Fruit fly (Drosophila melanogaster): ENCODE measurements around the gene CG12746.

The CG12746 gene

dm6 chr3R:5613114-5613443 lies 48.4 kb downstream of the CG12746 start, which contains the start of gene Atu (continued):
- TF ChIP-seq Nf-YB (GFP tag; optimal IDR thresholded peaks at IDR 0.05) (no peak), CG14014 (GFP tag; IDR thresholded peaks at IDR 0.05) (no peak), CG11560 (tag; IDR thresholded peaks at IDR 0.05) (0 out of 3 replicates have a peak, but pooled peaks have one; percentile 10), gro (GFP tag; optimal IDR thresholded peaks at IDR 0.05) (peak; percentile 25), inv (GFP tag; IDR thresholded peaks at IDR 0.05; ENCODE audit: partially characterized antibody) (peak; percentile 90), C15 (GFP tag; IDR thresholded peaks at IDR 0.05) (no peak), croc (GFP tag; conservative IDR thresholded peaks at IDR 0.05) (no peak), CG13894 (tag; optimal IDR thresholded peaks at IDR 0.05) (peak; percentile 17), CG15073 (GFP tag; optimal IDR thresholded peaks at IDR 0.05) (no peak), CG3407 (GFP tag; optimal IDR thresholded peaks at IDR 0.05) (no peak), Dek (tag; optimal IDR thresholded peaks at IDR 0.05) (peak; percentile 13), slbo (GFP tag; IDR thresholded peaks at IDR 0.05) (peak; percentile 49; the same call in 1 of the 2 replicates), Kr (GFP tag; optimal IDR thresholded peaks at IDR 0.05) (no peak), CG1647 (GFP tag; optimal IDR thresholded peaks at IDR 0.05) (peak; percentile 13), CG10431 (GFP tag; optimal IDR thresholded peaks at IDR 0.05) (no peak), Mad (GFP tag; optimal IDR thresholded peaks at IDR 0.05) (peak; percentile 7), zfh1 (GFP tag; IDR thresholded peaks at IDR 0.05) (no peak), ato (GFP tag; IDR thresholded peaks at IDR 0.05; ENCODE audit: partially characterized antibody) (peak; percentile 73; the same call in 1 of the 2 replicates), dmrt99B (tag; optimal IDR thresholded peaks at IDR 0.05) (no peak), shn (GFP tag; optimal IDR thresholded peaks at IDR 0.05) (peak; percentile 54), mld (GFP tag; IDR thresholded peaks at IDR 0.05; ENCODE audit: partially characterized antibody) (peak; percentile 42; the same call in 1 of the 3 replicates), CHES-1-like (GFP tag; optimal IDR thresholded peaks at IDR 0.05) (peak; percentile 88), CG17802 (tag; optimal IDR thresholded peaks at IDR 0.05) (no peak), Awh (GFP tag; IDR thresholded peaks at IDR 0.05) (no peak), CG34422 (GFP tag; IDR thresholded peaks at IDR 0.05) (peak; percentile 39; the same call in 1 of the 3 replicates), Mes4 (GFP tag; optimal IDR thresholded peaks at IDR 0.05) (no peak), Opbp (GFP tag; IDR thresholded peaks at IDR 0.05; ENCODE audit: partially characterized antibody) (peak; percentile 91), bbx (GFP tag; IDR thresholded peaks at IDR 0.05; ENCODE audit: partially characterized antibody) (peak; percentile 83), ase (GFP tag; IDR thresholded peaks at IDR 0.05) (no peak), CG15011 (GFP tag; optimal IDR thresholded peaks at IDR 0.05) (no peak), hkb (optimal IDR thresholded peaks at IDR 0.05) (peak; percentile 73), hkb (GFP tag; IDR thresholded peaks at IDR 0.05) (no peak), Abd-B (GFP tag; optimal IDR thresholded peaks at IDR 0.05) (peak; percentile 73), CG2678 (tag; optimal IDR thresholded peaks at IDR 0.05) (peak; percentile 38), CG14860 (GFP tag; IDR thresholded peaks at IDR 0.05; ENCODE audit: partially characterized antibody) (peak; percentile 94), Ada2b (GFP tag; IDR thresholded peaks at IDR 0.05) (no peak), Tbp (GFP tag; optimal IDR thresholded peaks at IDR 0.05) (peak; percentile 26), scrt (GFP tag; optimal IDR thresholded peaks at IDR 0.05) (no peak), fu2 (GFP tag; optimal IDR thresholded peaks at IDR 0.05) (no peak), knrl (GFP tag; IDR thresholded peaks at IDR 0.05; ENCODE audit: partially characterized antibody) (peak; percentile 94), chm (GFP tag; IDR thresholded peaks at IDR 0.05) (no peak), her (GFP tag; optimal IDR thresholded peaks at IDR 0.05) (peak; percentile 10), dpn (GFP tag; optimal IDR thresholded peaks at IDR 0.05) (peak in 1 of 2 experiments; percentile 16), CG2712 (tag; optimal IDR thresholded peaks at IDR 0.05) (peak; percentile 49), H15 (GFP tag; IDR thresholded peaks at IDR 0.05) (no peak), Xbp1 (GFP tag; optimal IDR thresholded peaks at IDR 0.05) (peak; percentile 47), prd (optimal IDR thresholded peaks at IDR 0.05) (no peak), prd (GFP tag; IDR thresholded peaks at IDR 0.05) (peak; percentile 36; the same call in 1 of the 3 replicates), Hand (GFP tag; optimal IDR thresholded peaks at IDR 0.05) (no peak), CG17359 (tag; optimal IDR thresholded peaks at IDR 0.05) (peak; percentile 24), CG14710 (tag; optimal IDR thresholded peaks at IDR 0.05) (peak; percentile 70)

Data from whole organism, embryonic.